Fruit fly (Drosophila melanogaster) whole organism, embryonic: Measurements from ENCODE around the gene Tm1.

ENCODE experiments used
- BtbVII ChIP-seq: fragments of 200-800 bp; sonication (Bioruptor generic); optimal IDR thresholded peaks from 3 replicates; lab custom pipeline; 2017; ENCODE audit warnings: missing biosample characterization, mild to moderate bottlenecking, missing genetic modification characterization
- CG10147 ChIP-seq: fragments of 200-800 bp; sonication (Bioruptor generic); optimal IDR thresholded peaks from 2 replicates; lab custom pipeline; 2019; ENCODE audit warnings: missing biosample characterization, mild to moderate bottlenecking, missing genetic modification characterization, moderate library complexity
- CG10274 ChIP-seq: fragments of 200-800 bp; sonication (Bioruptor generic); optimal IDR thresholded peaks from 3 replicates; lab custom pipeline; 2017; ENCODE audit warnings: missing biosample characterization, mild to moderate bottlenecking, missing genetic modification characterization
- CG10979 ChIP-seq: fragments of 200-800 bp; sonication (Bioruptor generic); optimal IDR thresholded peaks from 2 replicates; lab custom pipeline; 2018; ENCODE audit warnings: missing biosample characterization, mild to moderate bottlenecking, missing genetic modification characterization, moderate library complexity
- CG11247 ChIP-seq: fragments of 200-800 bp; sonication (Bioruptor generic); IDR thresholded peaks from 2 replicates; pipeline ENCODE4 v1.3.6; 2022; ENCODE audit warnings: missing biosample characterization, missing genetic modification characterization
- CG11560 ChIP-seq: fragments of 200-800 bp; sonication (Bioruptor generic); IDR thresholded peaks from 3 replicates; pipeline ENCODE4 v1.3.6; 2022; ENCODE audit warnings: missing biosample characterization, missing genetic modification characterization
- CG13123 ChIP-seq: fragments of 200-800 bp; sonication (Bioruptor generic); optimal IDR thresholded peaks from 2 replicates; lab custom pipeline; 2016; ENCODE audit warnings: missing biosample characterization, missing genetic modification characterization
- CG14710 ChIP-seq: fragments of 200-800 bp; sonication (Bioruptor generic); optimal IDR thresholded peaks from 3 replicates; lab custom pipeline; 2019; ENCODE audit warnings: missing biosample characterization, mild to moderate bottlenecking, missing genetic modification characterization, moderate library complexity
- CG15479 ChIP-seq: fragments of 200-800 bp; sonication (Bioruptor generic); optimal IDR thresholded peaks from 3 replicates; lab custom pipeline; 2019; ENCODE audit warnings: missing biosample characterization, mild to moderate bottlenecking, missing genetic modification characterization, moderate library complexity
- CG15696 ChIP-seq: fragments of 200-800 bp; sonication (Bioruptor generic); optimal IDR thresholded peaks from 2 replicates; lab custom pipeline; 2019; ENCODE audit warnings: missing biosample characterization, mild to moderate bottlenecking, missing genetic modification characterization, moderate library complexity
- CG1647 ChIP-seq: fragments of 200-800 bp; sonication (Bioruptor generic); optimal IDR thresholded peaks from 3 replicates; lab custom pipeline; 2016; ENCODE audit warnings: missing biosample characterization, missing genetic modification characterization
- CG17612 ChIP-seq: fragments of 200-800 bp; sonication (Bioruptor generic); IDR thresholded peaks from 2 replicates; pipeline ENCODE4 v1.3.6; 2022; ENCODE audit warnings: missing biosample characterization, missing genetic modification characterization
- CG2875 ChIP-seq: fragments of 200-800 bp; sonication (Bioruptor generic); optimal IDR thresholded peaks from 2 replicates; lab custom pipeline; 2017; ENCODE audit warnings: missing biosample characterization, mild to moderate bottlenecking, missing genetic modification characterization, missing genetic modification reagents
- CG3407 ChIP-seq: fragments of 200-800 bp; sonication (Bioruptor generic); optimal IDR thresholded peaks from 2 replicates; lab custom pipeline; 2018; ENCODE audit warnings: missing biosample characterization, mild to moderate bottlenecking, missing genetic modification characterization
- CG42726 ChIP-seq: fragments of 200-800 bp; sonication (Bioruptor generic); IDR thresholded peaks from 2 replicates; pipeline ENCODE4 v1.3.6; 2022; ENCODE audit warnings: missing biosample characterization, missing genetic modification characterization; ENCODE audit not compliant: partially characterized antibody
- CG4360 ChIP-seq: fragments of 200-800 bp; sonication (Bioruptor generic); IDR thresholded peaks from 2 replicates; pipeline ENCODE4 v1.3.6; 2022; ENCODE audit warnings: missing biosample characterization, missing genetic modification characterization
- CG4707 ChIP-seq: fragments of 200-800 bp; sonication (Bioruptor generic); optimal IDR thresholded peaks from 2 replicates; lab custom pipeline; 2018; ENCODE audit warnings: missing biosample characterization, mild to moderate bottlenecking, missing genetic modification characterization, moderate library complexity
- CG6689 ChIP-seq: fragments of 200-800 bp; sonication (Bioruptor generic); IDR thresholded peaks from 2 replicates; pipeline ENCODE4 v1.3.6; 2022; ENCODE audit warnings: missing biosample characterization, missing genetic modification characterization
- CG7786 ChIP-seq: fragments of 200-800 bp; sonication (Bioruptor generic); optimal IDR thresholded peaks from 2 replicates; lab custom pipeline; 2016; ENCODE audit warnings: missing biosample characterization, missing genetic modification characterization
- CG8944 ChIP-seq: fragments of 200-800 bp; sonication (Bioruptor generic); optimal IDR thresholded peaks from 3 replicates; lab custom pipeline; 2016; ENCODE audit warnings: missing biosample characterization, missing genetic modification characterization
- CG9797 ChIP-seq: fragments of 200-800 bp; sonication (Bioruptor generic); optimal IDR thresholded peaks from 3 replicates; lab custom pipeline; 2018; ENCODE audit warnings: missing biosample characterization, mild to moderate bottlenecking, missing genetic modification characterization
- CHES-1-like ChIP-seq: fragments of 200-800 bp; sonication (Bioruptor generic); optimal IDR thresholded peaks from 2 replicates; lab custom pipeline; 2016; ENCODE audit warnings: missing biosample characterization, missing genetic modification characterization
- Deaf1 ChIP-seq: fragments of 200-800 bp; optimal IDR thresholded peaks from 3 replicates; lab custom pipeline; 2019; ENCODE audit warnings: missing biosample characterization, mild to moderate bottlenecking, missing genetic modification characterization, moderate library complexity
- Dll ChIP-seq: fragments of 200-800 bp; sonication (Bioruptor generic); IDR thresholded peaks from 4 replicates; pipeline ENCODE4 v1.3.6; 2022; ENCODE audit warnings: missing biosample characterization, missing genetic modification characterization; ENCODE audit not compliant: partially characterized antibody
- Lhr ChIP-seq: fragments of 200-800 bp; sonication (Bioruptor generic); optimal IDR thresholded peaks from 3 replicates; lab custom pipeline; 2017; ENCODE audit warnings: mild to moderate bottlenecking, missing biosample characterization, missing genetic modification reagents, missing genetic modification characterization
- Lpt ChIP-seq: fragments of >200 bp; optimal IDR thresholded peaks from 2 replicates; lab custom pipeline; 2018; ENCODE audit warnings: missing biosample characterization, missing genetic modification characterization
- MTF-1 ChIP-seq: fragments of 200-800 bp; sonication (Bioruptor generic); optimal IDR thresholded peaks from 2 replicates; lab custom pipeline; 2018; ENCODE audit warnings: missing biosample characterization, mild to moderate bottlenecking, missing genetic modification characterization, borderline replicate concordance
- Opbp ChIP-seq: fragments of 200-800 bp; sonication (Bioruptor generic); IDR thresholded peaks from 3 replicates; pipeline ENCODE4 v1.3.6; 2022; ENCODE audit warnings: missing biosample characterization, missing genetic modification characterization; ENCODE audit not compliant: partially characterized antibody
- Ptx1 ChIP-seq: fragments of 200-800 bp; sonication (Bioruptor generic); IDR thresholded peaks from 2 replicates; pipeline ENCODE4 v1.3.6; 2022; ENCODE audit warnings: missing biosample characterization, missing genetic modification characterization
- Sry-δ ChIP-seq: fragments of 200-800 bp; sonication (Bioruptor generic); optimal IDR thresholded peaks from 2 replicates; lab custom pipeline; 2016; ENCODE audit warnings: missing biosample characterization, missing genetic modification characterization
- Xbp1 ChIP-seq: fragments of 200-800 bp; sonication (Bioruptor generic); optimal IDR thresholded peaks from 3 replicates; lab custom pipeline; 2016; ENCODE audit warnings: missing biosample characterization, mild to moderate bottlenecking, missing genetic modification characterization
- abd-A ChIP-seq: fragments of 200-800 bp; sonication (Bioruptor generic); optimal IDR thresholded peaks from 3 replicates; lab custom pipeline; 2019; ENCODE audit warnings: missing biosample characterization, mild to moderate bottlenecking, missing genetic modification characterization, moderate library complexity
- ase ChIP-seq: fragments of 200-800 bp; sonication (Bioruptor generic); IDR thresholded peaks from 3 replicates; pipeline ENCODE4 v1.3.6; 2022; ENCODE audit warnings: missing biosample characterization, missing genetic modification characterization
- cad ChIP-seq: fragments of >200 bp; optimal IDR thresholded peaks from 2 replicates; lab custom pipeline; 2017; ENCODE audit warnings: missing biosample characterization, missing genetic modification characterization
- cas ChIP-seq: fragments of 200-800 bp; sonication (Bioruptor generic); IDR thresholded peaks from 2 replicates; pipeline ENCODE4 v1.3.6; 2022; ENCODE audit warnings: missing biosample characterization, missing genetic modification characterization
- eve ChIP-seq, 2 experiments: fragments of >200 bp; optimal IDR thresholded peaks; 2 replicates each; lab custom pipeline; 2017; ENCODE audit warnings: missing biosample characterization in 2 of 2, missing genetic modification characterization in 2 of 2
- ewg ChIP-seq: fragments of 200-800 bp; sonication (Bioruptor generic); optimal IDR thresholded peaks from 3 replicates; lab custom pipeline; 2017; ENCODE audit warnings: mild to moderate bottlenecking, missing biosample characterization, missing genetic modification reagents, missing genetic modification characterization
- fu2 ChIP-seq: fragments of 200-800 bp; sonication (Bioruptor generic); optimal IDR thresholded peaks from 2 replicates; lab custom pipeline; 2016; ENCODE audit warnings: missing biosample characterization, missing genetic modification characterization
- jing ChIP-seq: fragments of 200-800 bp; sonication (Bioruptor generic); optimal IDR thresholded peaks from 2 replicates; lab custom pipeline; 2018; ENCODE audit warnings: missing biosample characterization, mild to moderate bottlenecking, missing genetic modification characterization
- lmd ChIP-seq: fragments of 200-800 bp; sonication (Bioruptor generic); IDR thresholded peaks from 2 replicates; pipeline ENCODE4 v1.3.6; 2022; ENCODE audit warnings: missing biosample characterization, missing genetic modification characterization
- rib ChIP-seq: fragments of 200-800 bp; sonication (Bioruptor generic); IDR thresholded peaks from 2 replicates; pipeline ENCODE4 v1.3.6; 2022; ENCODE audit warnings: missing biosample characterization, missing genetic modification characterization
- tna ChIP-seq: fragments of 200-800 bp; sonication (Bioruptor generic); IDR thresholded peaks from 2 replicates; pipeline ENCODE4 v1.3.6; 2022; ENCODE audit warnings: missing biosample characterization, missing genetic modification characterization; ENCODE audit not compliant: partially characterized antibody
- ttk ChIP-seq: fragments of 200-800 bp; sonication (Bioruptor generic); IDR thresholded peaks from 2 replicates; pipeline ENCODE4 v2.1.2; 2022; ENCODE audit warnings: missing biosample characterization, missing genetic modification characterization
- vfl ChIP-seq: fragments of 200-800 bp; sonication (Bioruptor generic); optimal IDR thresholded peaks from 2 replicates; lab custom pipeline; 2016; ENCODE audit warnings: missing biosample characterization, missing genetic modification characterization
- vvl ChIP-seq: fragments of 200-800 bp; sonication (Bioruptor generic); IDR thresholded peaks from 2 replicates; pipeline ENCODE4 v1.3.6; 2022; ENCODE audit warnings: missing biosample characterization, missing genetic modification characterization
- wek ChIP-seq: fragments of 200-800 bp; sonication (Bioruptor generic); optimal IDR thresholded peaks from 3 replicates; lab custom pipeline; 2018; ENCODE audit warnings: missing biosample characterization, mild to moderate bottlenecking, missing genetic modification characterization, moderate library complexity
- zen2 ChIP-seq: fragments of 200-800 bp; sonication (Bioruptor generic); IDR thresholded peaks from 3 replicates; pipeline ENCODE4 v1.3.6; 2022; ENCODE audit warnings: missing biosample characterization, missing genetic modification characterization; ENCODE audit not compliant: partially characterized antibody
- zfh2 ChIP-seq: fragments of 200-800 bp; sonication (Bioruptor generic); optimal IDR thresholded peaks from 2 replicates; lab custom pipeline; 2016; ENCODE audit warnings: missing biosample characterization, missing genetic modification characterization

The Tm1 gene

DNA sequence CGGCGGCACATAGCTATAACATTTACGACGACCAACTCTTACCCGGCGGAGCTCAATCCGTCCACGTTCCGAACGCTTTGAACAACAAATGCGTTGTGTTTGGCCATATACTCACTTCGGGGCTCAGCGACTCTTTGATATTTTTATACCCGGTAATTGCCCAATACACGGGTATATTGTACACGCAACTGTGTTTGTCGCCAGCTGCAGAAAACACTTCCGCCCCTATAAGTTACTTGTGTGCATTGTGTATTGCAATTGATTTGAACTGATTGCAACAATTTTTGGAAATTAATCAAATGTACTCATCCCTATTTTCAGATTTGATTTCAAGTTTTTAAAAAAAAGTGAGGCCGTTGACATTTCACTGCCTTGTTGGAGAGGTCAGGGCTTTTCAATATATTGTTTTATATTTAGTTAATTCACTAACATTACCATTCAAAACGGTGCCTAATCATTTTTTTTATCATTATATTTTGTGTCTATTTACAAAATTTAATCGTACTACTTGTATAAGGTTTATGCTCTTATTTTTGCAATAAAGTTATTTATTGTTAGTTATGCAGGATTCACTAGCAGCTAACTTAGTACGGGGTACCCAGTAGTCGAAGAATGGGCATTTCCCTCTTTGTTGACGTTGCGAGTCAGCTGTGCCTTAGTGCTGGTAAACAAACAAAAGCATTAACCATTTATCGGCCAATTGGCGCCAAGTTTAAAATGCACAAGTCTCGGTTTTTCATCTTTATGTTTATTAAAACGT lies 65.1 kb downstream of the Tm1 start, which contains the start of gene Nagk (continued):
- TF ChIP-seq CG4360 (GFP tag; lab: Robert Waterston, UW) = no peak
- no peak for TF ChIP-seq cas
- no peak for TF ChIP-seq CG4707
- TF ChIP-seq CG15696 (tag; lab: Kevin White, UChicago) = no peak
- 0 out of 2 replicates have a peak, but pooled peaks have one; percentile 39 for TF ChIP-seq Ptx1 (GFP tag; lab: Robert Waterston, UW)
- TF ChIP-seq zen2 (GFP tag; lab: Robert Waterston, UW) = no peak
- TF ChIP-seq CHES-1-like (GFP tag; lab: Kevin White, UChicago) = peak; percentile 38
- peak; percentile 13 for TF ChIP-seq wek (GFP tag; lab: Kevin White, UChicago)
- TF ChIP-seq CG2875 (GFP tag; lab: Kevin White, UChicago) = peak; percentile 27
- peak; percentile 64 for TF ChIP-seq zfh2
- peak; percentile 24 for TF ChIP-seq fu2 (GFP tag; lab: Kevin White, UChicago)
- TF ChIP-seq CG14710 (tag; lab: Kevin White, UChicago) = peak; percentile 60
- TF ChIP-seq BtbVII (GFP tag; lab: Kevin White, UChicago) = peak; percentile 65
- peak; percentile 29 for TF ChIP-seq ewg (GFP tag; lab: Kevin White, UChicago)
- TF ChIP-seq CG6689 = peak; percentile 45; the same call in 1 of the 2 replicates
- peak; percentile 37 for TF ChIP-seq Sry-δ
- no peak for TF ChIP-seq abd-A (tag; lab: Kevin White, UChicago)
- TF ChIP-seq vvl = peak; percentile 13; the same call in 1 of the 2 replicates
- no peak for TF ChIP-seq Dll
- no peak for TF ChIP-seq tna (GFP tag; lab: Robert Waterston, UW)
- TF ChIP-seq ttk = no peak
- TF ChIP-seq ase (GFP tag; lab: Robert Waterston, UW) = peak; percentile 4; the same call in 2 of the 3 replicates
- TF ChIP-seq Lpt = no peak
- TF ChIP-seq CG10979 (tag; lab: Kevin White, UChicago) = peak; percentile 59
- peak; percentile 40 for TF ChIP-seq MTF-1 (GFP tag; lab: Kevin White, UChicago)
- TF ChIP-seq CG15479 (GFP tag; lab: Kevin White, UChicago) = no peak
- TF ChIP-seq Deaf1 (tag; lab: Kevin White, UChicago) = peak; percentile 50
- TF ChIP-seq CG10147 (GFP tag; lab: Kevin White, UChicago) = peak; percentile 50
- TF ChIP-seq CG9797 = no peak
- TF ChIP-seq CG7786 = peak; percentile 4
- TF ChIP-seq lmd (GFP tag; lab: Robert Waterston, UW) = 0 out of 2 replicates have a peak, but pooled peaks have one; percentile 18
- TF ChIP-seq Xbp1 (GFP tag; lab: Kevin White, UChicago) = peak; percentile 64
- no peak for TF ChIP-seq CG11560 (tag; lab: Robert Waterston, UW)
- no peak for TF ChIP-seq cad (GFP tag; lab: Kevin White, UChicago)
- TF ChIP-seq CG10274 (GFP tag; lab: Kevin White, UChicago) = peak; percentile 56
- TF ChIP-seq CG17612 (GFP tag; lab: Robert Waterston, UW) = no peak
- peak; percentile 32 for TF ChIP-seq CG3407 (GFP tag; lab: Kevin White, UChicago)
- 0 out of 2 replicates have a peak, but pooled peaks have one; percentile 22 for TF ChIP-seq rib (GFP tag; lab: Robert Waterston, UW)
- no peak for TF ChIP-seq jing (GFP tag; lab: Kevin White, UChicago)
- peak; percentile 35 for TF ChIP-seq CG8944 (GFP tag; lab: Kevin White, UChicago)
- peak; percentile 59; the same call in 1 of the 3 replicates for TF ChIP-seq Opbp (GFP tag; lab: Robert Waterston, UW)
- TF ChIP-seq eve (GFP tag; optimal IDR thresholded peaks at IDR 0.05; lab: Kevin White, UChicago) = no peak
- no peak for TF ChIP-seq Lhr (GFP tag; lab: Kevin White, UChicago)
- 0 out of 2 replicates have a peak, but pooled peaks have one; percentile 5 for TF ChIP-seq CG11247 (GFP tag; lab: Robert Waterston, UW)
- peak; percentile 56; the same call in 1 of the 2 replicates for TF ChIP-seq CG42726 (GFP tag; lab: Robert Waterston, UW)
- TF ChIP-seq vfl (GFP tag; lab: Kevin White, UChicago) = peak; percentile 33
- no peak for TF ChIP-seq CG1647 (GFP tag; lab: Kevin White, UChicago)
- TF ChIP-seq CG13123 (GFP tag; lab: Kevin White, UChicago) = no peak
